Worm (Caenorhabditis elegans) whole organism, L3 larva: Measurements from ENCODE around the gene grd-4.

Source experiments
- elt-1 ChIP-seq: fragments of 150-350 bp; optimal IDR thresholded peaks from 2 replicates; lab custom pipeline; 2014; ENCODE audit warnings: missing biosample characterization, missing genetic modification characterization
- fos-1 ChIP-seq: fragments of 150-350 bp; optimal IDR thresholded peaks from 2 replicates; lab custom pipeline; 2014; ENCODE audit warnings: missing biosample characterization, missing genetic modification characterization
- lin-39 ChIP-seq: fragments of 150-350 bp; optimal IDR thresholded peaks from 2 replicates; lab custom pipeline; 2018; ENCODE audit warnings: missing biosample characterization, missing genetic modification reagents, missing genetic modification characterization
- mdl-1 ChIP-seq: fragments of 150-350 bp; optimal IDR thresholded peaks from 2 replicates; lab custom pipeline; 2014; ENCODE audit warnings: missing biosample characterization, missing genetic modification characterization
- nhr-12 ChIP-seq: fragments of 150-350 bp; optimal IDR thresholded peaks from 2 replicates; lab custom pipeline; 2014; ENCODE audit warnings: missing biosample characterization, missing genetic modification characterization
- nhr-28 ChIP-seq: fragments of 150-350 bp; optimal IDR thresholded peaks from 2 replicates; lab custom pipeline; 2014; ENCODE audit warnings: missing biosample characterization, missing genetic modification characterization
- zag-1 ChIP-seq: fragments of 150-350 bp; optimal IDR thresholded peaks from 2 replicates; lab custom pipeline; 2014; ENCODE audit warnings: missing biosample characterization, missing genetic modification characterization
- ztf-4 ChIP-seq: fragments of 150-350 bp; optimal IDR thresholded peaks from 2 replicates; lab custom pipeline; 2014; ENCODE audit warnings: missing biosample characterization, missing genetic modification characterization

ce11 chrX:8504207-8504606 lies 3.2 kb downstream of the grd-4 start:
- TF ChIP-seq lin-39 (tag; lab: Kevin White, UChicago): no peak
- no peak for TF ChIP-seq zag-1 (tag; lab: Kevin White, UChicago)
- no peak for TF ChIP-seq elt-1 (tag; lab: Kevin White, UChicago)
- no peak for TF ChIP-seq ztf-4 (tag; lab: Kevin White, UChicago)
- no peak for TF ChIP-seq fos-1 (tag; lab: Kevin White, UChicago)
- no peak for TF ChIP-seq nhr-28
- no peak for TF ChIP-seq nhr-12 (tag; lab: Kevin White, UChicago)
- no peak for TF ChIP-seq mdl-1 (tag; lab: Kevin White, UChicago)
